Fruit fly (Drosophila melanogaster): ENCODE data around the gene Acp24A4.
A peak's percentile ranks its signal among the peaks of the same experiment; 100 is the strongest.

Gene Acp24A4

DNA sequence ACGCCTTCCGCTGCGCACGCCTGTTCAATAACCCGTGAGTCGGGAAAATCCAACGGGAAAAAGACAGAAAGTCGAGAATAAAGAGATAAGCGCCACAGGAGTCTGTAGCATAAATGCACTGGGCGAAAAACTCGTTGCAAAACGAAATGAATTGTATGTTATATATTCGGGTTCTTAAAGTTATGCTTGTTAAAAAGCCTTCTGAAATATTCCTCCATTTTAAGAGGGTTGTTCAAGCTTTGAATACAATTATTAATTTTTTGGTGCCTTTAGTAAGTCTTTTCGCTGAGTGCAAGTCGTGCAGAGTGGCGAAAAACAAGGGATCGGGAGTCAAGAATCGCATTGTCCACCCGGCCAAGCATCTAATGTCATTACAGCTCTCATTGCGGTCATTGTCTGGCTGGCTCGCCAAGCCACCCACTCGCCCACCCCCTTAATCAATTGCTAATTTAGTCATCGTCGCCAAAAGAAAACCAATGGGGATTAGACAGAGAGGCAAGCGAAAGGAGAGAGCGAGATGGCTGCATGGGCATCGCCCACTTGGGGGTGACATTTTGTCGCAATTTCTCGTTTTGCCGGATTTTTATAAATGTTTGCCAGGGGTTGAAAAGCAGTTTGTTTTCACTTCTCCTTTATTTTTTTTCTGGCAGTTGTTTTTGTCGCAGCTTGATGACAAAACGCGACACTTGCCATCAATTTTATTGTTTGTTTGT is 8.4 kb downstream of the Acp24A4 start:
- TF ChIP-seq YL-1 (GFP tag; optimal IDR thresholded peaks at IDR 0.05) (no peak), prd (optimal IDR thresholded peaks at IDR 0.05) (no peak), prd (GFP tag; IDR thresholded peaks at IDR 0.05) (peak; percentile 62; the same call in 2 of the 3 replicates), hbn (GFP tag; IDR thresholded peaks at IDR 0.05; ENCODE audit: partially characterized antibody) (no peak), gem (tag; optimal IDR thresholded peaks at IDR 0.05) (peak; percentile 51), CG7928 (GFP tag; optimal IDR thresholded peaks at IDR 0.05) (no peak), CG7839 (tag; optimal IDR thresholded peaks at IDR 0.05) (peak; percentile 25), CG17568 (GFP tag; optimal IDR thresholded peaks at IDR 0.05) (no peak), CG4820 (GFP tag; optimal IDR thresholded peaks at IDR 0.05) (peak; percentile 27), usp (GFP tag; optimal IDR thresholded peaks at IDR 0.05) (no peak), Bgb (GFP tag; IDR thresholded peaks at IDR 0.05; ENCODE audit: partially characterized antibody) (no peak), row (GFP tag; IDR thresholded peaks at IDR 0.05) (peak; percentile 37; the same call in 1 of the 3 replicates), chif (GFP tag; optimal IDR thresholded peaks at IDR 0.05) (peak in 1 of 2 experiments; percentile 19), br (optimal IDR thresholded peaks at IDR 0.05) (no peak), tio (GFP tag; optimal IDR thresholded peaks at IDR 0.05) (no peak), CG17328 (GFP tag; IDR thresholded peaks at IDR 0.05) (peak; percentile 29; the same call in 1 of the 2 replicates), Gsc (GFP tag; IDR thresholded peaks at IDR 0.05) (no peak), unpg (GFP tag; optimal IDR thresholded peaks at IDR 0.05) (peak; percentile 21), CG11093 (GFP tag; IDR thresholded peaks at IDR 0.05) (no peak), Scr (GFP tag; IDR thresholded peaks at IDR 0.05; ENCODE audit: partially characterized antibody) (no peak), zfh1 (GFP tag; IDR thresholded peaks at IDR 0.05) (0 out of 3 replicates have a peak, but pooled peaks have one; percentile 49), CG7357 (GFP tag; IDR thresholded peaks at IDR 0.05) (no peak), CG30403 (GFP tag; optimal IDR thresholded peaks at IDR 0.05) (peak; percentile 21), pros (GFP tag; optimal IDR thresholded peaks at IDR 0.05) (peak; percentile 3), CG1832 (GFP tag; optimal IDR thresholded peaks at IDR 0.05) (peak; percentile 59), CG15073 (GFP tag; optimal IDR thresholded peaks at IDR 0.05) (no peak), CG8290 (GFP tag; optimal IDR thresholded peaks at IDR 0.05) (no peak), CG8290 (tag; optimal IDR thresholded peaks at IDR 0.05) (no peak), amos (GFP tag; IDR thresholded peaks at IDR 0.05; ENCODE audit: partially characterized antibody) (no peak), Chrac-16 (GFP tag; optimal IDR thresholded peaks at IDR 0.05) (peak; percentile 19), zen (tag; optimal IDR thresholded peaks at IDR 0.05) (peak; percentile 40), CG4424 (GFP tag; optimal IDR thresholded peaks at IDR 0.05) (peak; percentile 2), sim (GFP tag; IDR thresholded peaks at IDR 0.05) (no peak), CG10147 (GFP tag; optimal IDR thresholded peaks at IDR 0.05) (no peak), pnt (GFP tag; optimal IDR thresholded peaks at IDR 0.05) (peak; percentile 27), CG12391 (tag; optimal IDR thresholded peaks at IDR 0.05) (peak; percentile 27), Ets65A (GFP tag) (peak; percentile 27), CG10267 (tag; optimal IDR thresholded peaks at IDR 0.05) (peak; percentile 16), CG13424 (tag; optimal IDR thresholded peaks at IDR 0.05) (no peak), Rx (GFP tag; IDR thresholded peaks at IDR 0.05) (no peak), CG17186 (GFP tag; optimal IDR thresholded peaks at IDR 0.05) (no peak), CG34422 (GFP tag; IDR thresholded peaks at IDR 0.05) (0 out of 3 replicates have a peak, but pooled peaks have one; percentile 26), dan (GFP tag; IDR thresholded peaks at IDR 0.05) (0 out of 2 replicates have a peak, but pooled peaks have one; percentile 19), CG12155 (GFP tag; optimal IDR thresholded peaks at IDR 0.05) (no peak), p53 (GFP tag; optimal IDR thresholded peaks at IDR 0.05) (no peak), CG8089 (GFP tag; optimal IDR thresholded peaks at IDR 0.05) (no peak), Opbp (GFP tag; IDR thresholded peaks at IDR 0.05; ENCODE audit: partially characterized antibody) (no peak), sens (GFP tag) (peak; percentile 84), CG7987 (GFP tag; optimal IDR thresholded peaks at IDR 0.05) (no peak), CG1024 (GFP tag; IDR thresholded peaks at IDR 0.05) (peak; percentile 6; the same call in 1 of the 2 replicates), CG10321 (GFP tag; IDR thresholded peaks at IDR 0.05) (0 out of 2 replicates have a peak, but pooled peaks have one; percentile 18)

All from whole organism, embryonic.